Fruit fly (Drosophila melanogaster) S2 (cell line): Measurements from ENCODE around the gene CG10555.

ENCODE experiments used
- CG8478 ChIP-seq: fragments of >200 bp; optimal IDR thresholded peaks from 2 replicates; lab custom pipeline; 2018
- CTCF ChIP-seq, 2 experiments: fragments of >200 bp; optimal IDR thresholded peaks; 2 replicates each; lab custom pipeline; 2018

DNA sequence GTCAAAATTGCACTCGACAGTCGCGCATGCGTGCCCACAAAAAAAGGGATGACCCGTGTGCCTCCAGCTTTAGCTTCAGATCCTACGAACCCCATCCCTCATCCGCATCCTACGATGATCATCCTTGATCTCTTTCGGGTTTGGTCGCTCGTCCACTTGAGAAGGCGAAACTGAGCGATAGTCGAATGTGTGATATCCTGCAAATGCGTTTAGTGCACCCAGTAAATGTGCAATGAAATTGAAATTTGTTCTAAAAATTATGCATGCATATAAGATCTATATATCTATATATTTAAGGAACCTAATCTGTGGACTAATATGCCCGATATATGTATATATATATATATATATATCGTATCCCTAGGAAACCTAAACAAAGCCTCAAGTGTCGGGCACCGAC is 45.5 kb downstream of the CG10555 start:
- TF ChIP-seq CTCF (optimal IDR thresholded peaks at IDR 0.05; lab: Kevin White, UChicago): no peak
- no peak for TF ChIP-seq CG8478 (lab: Kevin White, UChicago)
